Worm (Caenorhabditis elegans): ENCODE data around the gene srw-133.
"Not testable (repeated sequence)": the region's sequence is repeated elsewhere in the genome, so short reads cannot be mapped to it uniquely, and the experiment has no call there.

DNA sequence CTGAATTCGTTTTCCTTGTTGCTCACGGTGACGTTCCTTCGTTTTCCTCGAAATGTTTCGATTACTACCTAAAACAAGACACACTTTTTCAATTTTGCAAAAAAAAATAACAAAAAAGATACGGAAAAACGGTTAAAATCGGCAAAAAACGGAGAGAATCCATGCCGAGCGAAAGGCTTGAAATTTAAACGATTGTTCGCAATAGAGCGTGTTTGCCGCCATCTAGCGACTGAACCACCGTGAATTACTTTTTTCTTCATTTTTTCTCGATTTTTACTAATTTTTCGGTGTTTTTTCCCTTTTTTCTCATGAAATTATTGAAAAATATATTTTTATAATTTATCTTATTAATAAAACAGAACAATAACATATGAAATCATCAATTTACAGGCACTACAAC is 48.4 kb downstream of the srw-133 start:
- TF ChIP-seq ama-1 (optimal IDR thresholded peaks at IDR 0.05); ama-1 (GFP tag; optimal IDR thresholded peaks at IDR 0.05); egl-44 (GFP tag; IDR thresholded peaks at IDR 0.05): not testable (repeated sequence)

All from whole organism, young adult.